Worm (Caenorhabditis elegans): ENCODE data around the gene try-1.

try-1 gene

ce11 chrII:4989802-4990201, 40.5 kb upstream of the try-1 start, which contains the start of gene T27F7.12:
Gene T27F7.12 (plus strand): TSS chrII:4990102.
- no peak for TF ChIP-seq fkh-8 (tag; optimal IDR thresholded peaks at IDR 0.05)
- TF ChIP-seq pax-3 (tag; optimal IDR thresholded peaks at IDR 0.05), result no peak
- no peak for TF ChIP-seq snpc-4 (tag; optimal IDR thresholded peaks at IDR 0.05)
- no peak for TF ChIP-seq lin-15B (tag; optimal IDR thresholded peaks at IDR 0.05)
- no peak for TF ChIP-seq nhr-77 (tag; optimal IDR thresholded peaks at IDR 0.05)
- no peak for TF ChIP-seq swsn-7 (tag; optimal IDR thresholded peaks at IDR 0.05)

- TF ChIP-seq lin-35 (GFP tag; optimal IDR thresholded peaks at IDR 0.05) (no peak), unc-30 (tag; optimal IDR thresholded peaks at IDR 0.05) (no peak), zag-1 (tag; optimal IDR thresholded peaks at IDR 0.05) (no peak), fkh-8 (tag; optimal IDR thresholded peaks at IDR 0.05) (no peak), alr-1 (tag; optimal IDR thresholded peaks at IDR 0.05; ENCODE audit: borderline replicate concordance) (no peak), lin-39 (tag; optimal IDR thresholded peaks at IDR 0.05) (no peak), grh-1 (GFP tag; IDR thresholded peaks at IDR 0.05) (no peak), tbx-2 (tag; optimal IDR thresholded peaks at IDR 0.05) (no peak), lin-15B (tag; optimal IDR thresholded peaks at IDR 0.05) (no peak), hpl-2 (GFP tag; optimal IDR thresholded peaks at IDR 0.05) (no peak), nhr-11 (tag; optimal IDR thresholded peaks at IDR 0.05) (no peak), lin-13 (GFP tag; optimal IDR thresholded peaks at IDR 0.05) (no peak), mab-9 (GFP tag; IDR thresholded peaks at IDR 0.05) (no peak), sup-37 (GFP tag; optimal IDR thresholded peaks at IDR 0.05) (no peak), F16B12.6 (tag; optimal IDR thresholded peaks at IDR 0.05) (no peak), ces-1 (GFP tag; optimal IDR thresholded peaks at IDR 0.05) (no peak), C34B4.2 (tag; optimal IDR thresholded peaks at IDR 0.05) (no peak), aha-1 (tag; optimal IDR thresholded peaks at IDR 0.05) (no peak), nhr-237 (tag; optimal IDR thresholded peaks at IDR 0.05) (no peak), sox-4 (tag; optimal IDR thresholded peaks at IDR 0.05) (no peak)
These were observed 37.9 kb upstream of the try-1 start for ce11 chrII:4987257-4987656.

- TF ChIP-seq ztf-4 (tag; optimal IDR thresholded peaks at IDR 0.05) (no peak), nhr-84 (tag; optimal IDR thresholded peaks at IDR 0.05) (no peak), fos-1 (tag; optimal IDR thresholded peaks at IDR 0.05) (no peak), sptf-1 (tag; optimal IDR thresholded peaks at IDR 0.05) (no peak), tbx-2 (tag; optimal IDR thresholded peaks at IDR 0.05) (no peak), grh-1 (GFP tag; IDR thresholded peaks at IDR 0.05) (no peak), snpc-4 (tag; optimal IDR thresholded peaks at IDR 0.05) (no peak), irx-1 (tag; optimal IDR thresholded peaks at IDR 0.05) (no peak), ama-1 (optimal IDR thresholded peaks at IDR 0.05) (no peak), lin-15B (tag; optimal IDR thresholded peaks at IDR 0.05) (no peak), vab-15 (tag; optimal IDR thresholded peaks at IDR 0.05) (no peak), sup-37 (GFP tag; optimal IDR thresholded peaks at IDR 0.05) (no peak), lin-13 (GFP tag; optimal IDR thresholded peaks at IDR 0.05) (no peak), unc-30 (tag; optimal IDR thresholded peaks at IDR 0.05) (no peak), efl-1 (optimal IDR thresholded peaks at IDR 0.05) (no peak), efl-1 (GFP tag; optimal IDR thresholded peaks at IDR 0.05 in 1 of 2) (no peak), ces-1 (GFP tag; optimal IDR thresholded peaks at IDR 0.05) (no peak), xbp-1 (tag; optimal IDR thresholded peaks at IDR 0.05) (no peak), C16A3.4 (tag; optimal IDR thresholded peaks at IDR 0.05) (no peak), zag-1 (tag; optimal IDR thresholded peaks at IDR 0.05) (no peak), ceh-88 (GFP tag; IDR thresholded peaks at IDR 0.05) (no peak)
These were observed 37.3 kb upstream of the try-1 start for ce11 chrII:4986664-4987063.

ce11 chrII:4985961-4986503, 36.7 kb upstream of the try-1 start:
- no peak for TF ChIP-seq F16B12.6 (tag; optimal IDR thresholded peaks at IDR 0.05)
- no peak for TF ChIP-seq sox-4 (tag; optimal IDR thresholded peaks at IDR 0.05)
- no peak for TF ChIP-seq dpl-1 (GFP tag; optimal IDR thresholded peaks at IDR 0.05)
- no peak for TF ChIP-seq snpc-4 (tag; optimal IDR thresholded peaks at IDR 0.05)
- TF ChIP-seq nhr-47 (tag; optimal IDR thresholded peaks at IDR 0.05), result no peak
- TF ChIP-seq efl-1 (optimal IDR thresholded peaks at IDR 0.05), result no peak
- TF ChIP-seq efl-1 (GFP tag; optimal IDR thresholded peaks at IDR 0.05 in 1 of 2), result no peak
- no peak for TF ChIP-seq nhr-90 (tag; optimal IDR thresholded peaks at IDR 0.05; ENCODE audit: poor library complexity)
- no peak for TF ChIP-seq lin-15B (tag; optimal IDR thresholded peaks at IDR 0.05)
- TF ChIP-seq nhr-85 (tag), result peak; percentile 68
- TF ChIP-seq unc-62 (GFP tag; optimal IDR thresholded peaks at IDR 0.05), result no peak
- no peak for TF ChIP-seq lsy-2 (tag; optimal IDR thresholded peaks at IDR 0.05)
- TF ChIP-seq nhr-71 (tag; optimal IDR thresholded peaks at IDR 0.05), result peak; percentile 20
- TF ChIP-seq ceh-63 (GFP tag; optimal IDR thresholded peaks at IDR 0.05), result no peak
- peak in 1 of 6 experiments; percentile 25 for TF ChIP-seq elt-3 (tag; optimal IDR thresholded peaks at IDR 0.05)
- TF ChIP-seq grh-1 (GFP tag; IDR thresholded peaks at IDR 0.05), result no peak
- TF ChIP-seq vab-15 (tag; optimal IDR thresholded peaks at IDR 0.05), result no peak
- no peak for TF ChIP-seq nhr-237 (tag; optimal IDR thresholded peaks at IDR 0.05)
- no peak for TF ChIP-seq ztf-4 (tag; optimal IDR thresholded peaks at IDR 0.05)
- peak; percentile 22 for TF ChIP-seq lin-14 (GFP tag; optimal IDR thresholded peaks at IDR 0.05)
- TF ChIP-seq hpl-2 (GFP tag; optimal IDR thresholded peaks at IDR 0.05), result no peak
- no peak for TF ChIP-seq ztf-11 (tag; optimal IDR thresholded peaks at IDR 0.05)

All from whole organism, L1 larva.